Worm (Caenorhabditis elegans) whole organism, L3 larva: ENCODE results near the gene K10B3.5.

Experiments
- elt-3 ChIP-seq, 3 experiments: fragments of 150-350 bp in 1 of 3; sonication (generic microtip) in 2 of 3; optimal IDR thresholded peaks; 2 replicates in 2 of 3; 4 replicates in 1 of 3; lab custom pipeline; 2014 to 2017; ENCODE audit warnings: missing biosample characterization in 3 of 3, missing genetic modification characterization in 3 of 3
- fkh-10 ChIP-seq: sonication (generic microtip); optimal IDR thresholded peaks from 2 replicates; lab custom pipeline; 2017; ENCODE audit warnings: missing biosample characterization, missing genetic modification reagents, missing genetic modification characterization
- lin-39 ChIP-seq: fragments of 150-350 bp; optimal IDR thresholded peaks from 2 replicates; lab custom pipeline; 2018; ENCODE audit warnings: missing biosample characterization, missing genetic modification reagents, missing genetic modification characterization
- nhr-76 ChIP-seq: fragments of 150-350 bp; sonication (generic microtip); optimal IDR thresholded peaks from 5 replicates; lab custom pipeline; 2014; ENCODE audit warnings: missing biosample characterization, missing genetic modification characterization
- sea-2 ChIP-seq: fragments of 150-350 bp; sonication (generic microtip); optimal IDR thresholded peaks from 4 replicates; lab custom pipeline; 2014; ENCODE audit warnings: missing biosample characterization, missing genetic modification reagents, missing genetic modification characterization
- ztf-11 ChIP-seq: fragments of 150-350 bp; optimal IDR thresholded peaks from 2 replicates; lab custom pipeline; 2014; ENCODE audit warnings: missing biosample characterization, missing genetic modification characterization

DNA sequence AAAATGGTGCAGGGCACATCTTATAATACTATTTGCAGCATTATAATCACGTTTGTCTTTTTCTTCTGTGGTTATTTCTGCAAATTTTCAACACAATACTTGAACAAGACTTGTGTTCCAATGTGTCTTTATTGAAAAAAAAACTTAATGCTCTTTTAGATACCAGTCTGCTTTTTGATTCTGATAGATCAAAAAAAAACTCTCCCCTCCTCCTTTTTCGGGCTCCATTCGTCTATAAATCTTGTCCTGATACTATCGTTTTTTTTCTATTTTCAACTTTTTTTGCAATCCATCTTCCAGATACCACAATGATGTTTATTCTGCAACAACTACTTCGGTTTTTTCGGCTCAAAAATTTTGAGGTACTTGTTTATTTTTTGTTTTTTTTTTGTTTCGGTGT lies 25.5 kb downstream of the K10B3.5 start, which contains the start of gene twk-16:
- TF ChIP-seq nhr-76 (tag; lab: Kevin White, UChicago) (no peak), sea-2 (GFP tag; lab: Kevin White, UChicago) (no peak), ztf-11 (tag; lab: Kevin White, UChicago) (no peak), elt-3 (tag; optimal IDR thresholded peaks at IDR 0.05; lab: Kevin White, UChicago) (no peak), fkh-10 (no peak), lin-39 (tag; lab: Kevin White, UChicago) (no peak)
